Fruit fly (Drosophila melanogaster): ENCODE data around the gene CG11158.
A peak's percentile ranks its signal among the peaks of the same experiment; 100 is the strongest.

CG11158 gene

dm6 chrX:13635000-13635368 is 47.8 kb upstream of the CG11158 start:
- TF ChIP-seq CG9705 (GFP tag; optimal IDR thresholded peaks at IDR 0.05): no peak
- TF ChIP-seq h (GFP tag; optimal IDR thresholded peaks at IDR 0.05): peak; percentile 29
- TF ChIP-seq woc (GFP tag; optimal IDR thresholded peaks at IDR 0.05): no peak

- TF ChIP-seq Rel (GFP tag; optimal IDR thresholded peaks at IDR 0.05) (no peak), Rel (tag; optimal IDR thresholded peaks at IDR 0.05) (peak; percentile 62), pan (optimal IDR thresholded peaks at IDR 0.05) (no peak)
These were observed 45.9 kb upstream of the CG11158 start for dm6 chrX:13636810-13637209.

- TF ChIP-seq pan (optimal IDR thresholded peaks at IDR 0.05): no peak
- TF ChIP-seq Jra (GFP tag; optimal IDR thresholded peaks at IDR 0.05): no peak
- TF ChIP-seq Vsx2 (GFP tag; optimal IDR thresholded peaks at IDR 0.05; ENCODE audit: partially characterized antibody): no peak
- TF ChIP-seq Rel (GFP tag; optimal IDR thresholded peaks at IDR 0.05): no peak
- peak; percentile 30 for TF ChIP-seq Rel (tag; optimal IDR thresholded peaks at IDR 0.05)
- TF ChIP-seq usp (GFP tag; optimal IDR thresholded peaks at IDR 0.05): no peak
- no peak for TF ChIP-seq ey (GFP tag; optimal IDR thresholded peaks at IDR 0.05)
These were observed 45.2 kb upstream of the CG11158 start for dm6 chrX:13637588-13637987.

- TF ChIP-seq dsf (GFP tag; optimal IDR thresholded peaks at IDR 0.05; ENCODE audit: borderline replicate concordance) (peak; percentile 8), dmrt93B (GFP tag; optimal IDR thresholded peaks at IDR 0.05) (peak; percentile 42), sage (GFP tag; optimal IDR thresholded peaks at IDR 0.05) (peak; percentile 82), lola (GFP tag; optimal IDR thresholded peaks at IDR 0.05) (no peak), N (GFP tag; optimal IDR thresholded peaks at IDR 0.05) (no peak), Hr78 (GFP tag; optimal IDR thresholded peaks at IDR 0.05) (no peak), fru (GFP tag; optimal IDR thresholded peaks at IDR 0.05) (peak; percentile 96), dl (GFP tag; optimal IDR thresholded peaks at IDR 0.05; ENCODE audit: insufficient read depth in 1 of 2, partially characterized antibody in 2 of 2) (no peak), brk (GFP tag; optimal IDR thresholded peaks at IDR 0.05) (peak; percentile 68), Vsx2 (GFP tag; optimal IDR thresholded peaks at IDR 0.05; ENCODE audit: partially characterized antibody) (no peak), h (GFP tag; optimal IDR thresholded peaks at IDR 0.05) (peak; percentile 94), CG32264 (GFP tag; optimal IDR thresholded peaks at IDR 0.05) (peak; percentile 69), Sp1 (GFP tag; optimal IDR thresholded peaks at IDR 0.05) (peak; percentile 73), HLH106 (tag; optimal IDR thresholded peaks at IDR 0.05) (peak; percentile 71), Hr83 (GFP tag; optimal IDR thresholded peaks at IDR 0.05; ENCODE audit: poor library complexity, severe bottlenecking) (peak; percentile 5), Rel (GFP tag; optimal IDR thresholded peaks at IDR 0.05) (peak; percentile 77), Rel (tag; optimal IDR thresholded peaks at IDR 0.05) (no peak), Myc (optimal IDR thresholded peaks at IDR 0.05) (no peak), OdsH (GFP tag; optimal IDR thresholded peaks at IDR 0.05) (peak; percentile 86), GATAd (GFP tag; optimal IDR thresholded peaks at IDR 0.05) (no peak), Jra (GFP tag; optimal IDR thresholded peaks at IDR 0.05) (peak; percentile 21), rgr (GFP tag; optimal IDR thresholded peaks at IDR 0.05) (peak; percentile 89), CG9705 (GFP tag; optimal IDR thresholded peaks at IDR 0.05) (peak; percentile 21), Hnf4 (GFP tag; optimal IDR thresholded peaks at IDR 0.05) (peak; percentile 87), Mio (GFP tag; optimal IDR thresholded peaks at IDR 0.05) (peak; percentile 45), Dfd (GFP tag; optimal IDR thresholded peaks at IDR 0.05) (no peak), jim (GFP tag; optimal IDR thresholded peaks at IDR 0.05) (no peak), Dif (GFP tag; optimal IDR thresholded peaks at IDR 0.05; ENCODE audit: partially characterized antibody) (no peak), CrebA (GFP tag; optimal IDR thresholded peaks at IDR 0.05; ENCODE audit: borderline replicate concordance) (peak; percentile 69), usp (GFP tag; optimal IDR thresholded peaks at IDR 0.05) (no peak), psq (GFP tag; optimal IDR thresholded peaks at IDR 0.05) (peak; percentile 77), sv (GFP tag; optimal IDR thresholded peaks at IDR 0.05) (peak; percentile 96), woc (GFP tag; optimal IDR thresholded peaks at IDR 0.05) (peak; percentile 74), br (GFP tag; optimal IDR thresholded peaks at IDR 0.05) (peak; percentile 92), Abd-B (GFP tag; optimal IDR thresholded peaks at IDR 0.05) (no peak), foxo (GFP tag; optimal IDR thresholded peaks at IDR 0.05) (peak; percentile 66 to 89), pan (optimal IDR thresholded peaks at IDR 0.05) (no peak), tai (GFP tag; optimal IDR thresholded peaks at IDR 0.05) (peak; percentile 62), ey (GFP tag; optimal IDR thresholded peaks at IDR 0.05) (peak; percentile 91)
These were observed 42.6 kb upstream of the CG11158 start for dm6 chrX:13639998-13640691.

All from whole organism, wandering third instar larva.